Worm (Caenorhabditis elegans) whole organism, mixed stage, embryonic: ENCODE results near the gene lgc-16.

ENCODE experiments used
- M03D4.4 ChIP-seq: sonication (generic microtip); optimal IDR thresholded peaks from 2 replicates; lab custom pipeline; 2017; ENCODE audit warnings: mild to moderate bottlenecking, missing genetic modification characterization, missing compliant biosample characterization
- bed-3 ChIP-seq: fragments of 200-800 bp; sonication (Bioruptor generic); optimal IDR thresholded peaks from 3 replicates; lab custom pipeline; 2018; ENCODE audit warnings: mild to moderate bottlenecking, missing genetic modification characterization, moderate library complexity, missing compliant biosample characterization
- blmp-1 ChIP-seq: fragments of 150-350 bp; optimal IDR thresholded peaks from 2 replicates; lab custom pipeline; 2014; ENCODE audit warnings: missing biosample characterization, missing genetic modification characterization
- ceh-39 ChIP-seq: fragments of 150-350 bp; optimal IDR thresholded peaks from 2 replicates; lab custom pipeline; 2014; ENCODE audit warnings: missing biosample characterization, missing genetic modification characterization
- ceh-43 ChIP-seq: fragments of 200-800 bp; sonication (Bioruptor generic); optimal IDR thresholded peaks from 2 replicates; lab custom pipeline; 2018; ENCODE audit warnings: mild to moderate bottlenecking, missing genetic modification characterization, moderate library complexity, missing compliant biosample characterization
- ceh-83 ChIP-seq: fragments of 200-800 bp; sonication (Bioruptor generic); optimal IDR thresholded peaks from 2 replicates; lab custom pipeline; 2018; ENCODE audit warnings: mild to moderate bottlenecking, missing genetic modification characterization, missing compliant biosample characterization
- ces-1 ChIP-seq: fragments of 150-350 bp; optimal IDR thresholded peaks from 2 replicates; lab custom pipeline; 2014; ENCODE audit warnings: missing biosample characterization, missing genetic modification reagents, missing genetic modification characterization
- cnd-1 ChIP-seq: fragments of 200-800 bp; sonication (Bioruptor generic); optimal IDR thresholded peaks from 2 replicates; lab custom pipeline; 2018; ENCODE audit warnings: mild to moderate bottlenecking, missing genetic modification characterization, missing compliant biosample characterization
- elt-1 ChIP-seq: sonication (generic microtip); optimal IDR thresholded peaks from 2 replicates; lab custom pipeline; 2017; ENCODE audit warnings: missing genetic modification characterization, mild to moderate bottlenecking, missing compliant biosample characterization, antibody characterized with exemption, moderate library complexity, borderline replicate concordance; ENCODE audit not compliant: insufficient read depth
- flh-1 ChIP-seq: fragments of 200-800 bp; sonication (Bioruptor generic); optimal IDR thresholded peaks from 2 replicates; lab custom pipeline; 2018; ENCODE audit warnings: mild to moderate bottlenecking, missing genetic modification characterization, moderate library complexity, missing compliant biosample characterization
- ham-2 ChIP-seq: fragments of 200-800 bp; sonication (Bioruptor generic); optimal IDR thresholded peaks from 2 replicates; lab custom pipeline; 2018; ENCODE audit warnings: mild to moderate bottlenecking, missing genetic modification characterization, missing compliant biosample characterization
- hlh-1 ChIP-seq: fragments of 150-350 bp; optimal IDR thresholded peaks from 2 replicates; lab custom pipeline; 2014; ENCODE audit warnings: missing biosample characterization, missing genetic modification reagents, missing genetic modification characterization
- lin-32 ChIP-seq: fragments of 200-800 bp; sonication (Bioruptor generic); optimal IDR thresholded peaks from 2 replicates; lab custom pipeline; 2018; ENCODE audit warnings: mild to moderate bottlenecking, missing genetic modification characterization, missing compliant biosample characterization
- lsy-2 ChIP-seq: fragments of 150-350 bp; optimal IDR thresholded peaks from 2 replicates; lab custom pipeline; 2014; ENCODE audit warnings: missing biosample characterization, missing genetic modification characterization
- mab-5 ChIP-seq: fragments of 150-350 bp; optimal IDR thresholded peaks from 2 replicates; lab custom pipeline; 2014; ENCODE audit warnings: missing biosample characterization, missing genetic modification characterization
- mep-1 ChIP-seq: fragments of 150-350 bp; optimal IDR thresholded peaks from 2 replicates; lab custom pipeline; 2017; ENCODE audit warnings: missing biosample characterization, missing genetic modification reagents, missing genetic modification characterization, inconsistent platforms
- mls-2 ChIP-seq: sonication (generic microtip); optimal IDR thresholded peaks from 2 replicates; lab custom pipeline; 2016; ENCODE audit warnings: mild to moderate bottlenecking, missing genetic modification characterization, moderate library complexity, missing compliant biosample characterization
- nhr-2 ChIP-seq: fragments of 150-350 bp; optimal IDR thresholded peaks from 2 replicates; lab custom pipeline; 2014; ENCODE audit warnings: missing biosample characterization, missing genetic modification characterization
- nhr-237 ChIP-seq: fragments of 150-350 bp; optimal IDR thresholded peaks from 2 replicates; lab custom pipeline; 2014; ENCODE audit warnings: missing biosample characterization, missing genetic modification characterization
- nhr-28 ChIP-seq: fragments of 150-350 bp; optimal IDR thresholded peaks from 2 replicates; lab custom pipeline; 2014; ENCODE audit warnings: missing biosample characterization, missing genetic modification characterization
- nhr-76 ChIP-seq: sonication (generic microtip); optimal IDR thresholded peaks from 2 replicates; lab custom pipeline; 2017; ENCODE audit warnings: missing biosample characterization, missing genetic modification characterization
- pha-4 ChIP-seq: fragments of 150-350 bp; optimal IDR thresholded peaks from 2 replicates; lab custom pipeline; 2018; ENCODE audit warnings: missing biosample characterization, missing genetic modification reagents, missing genetic modification characterization
- sem-2 ChIP-seq: fragments of 200-800 bp; sonication (Bioruptor generic); optimal IDR thresholded peaks from 2 replicates; lab custom pipeline; 2018; ENCODE audit warnings: mild to moderate bottlenecking, missing genetic modification characterization, missing compliant biosample characterization
- sptf-1 ChIP-seq: sonication (generic microtip); optimal IDR thresholded peaks from 2 replicates; lab custom pipeline; 2017; ENCODE audit warnings: mild to moderate bottlenecking, missing genetic modification characterization, moderate library complexity, missing compliant biosample characterization
- tbx-8 ChIP-seq: fragments of 200-800 bp; sonication (Bioruptor generic); optimal IDR thresholded peaks from 2 replicates; lab custom pipeline; 2018; ENCODE audit warnings: mild to moderate bottlenecking, missing genetic modification characterization, moderate library complexity, missing compliant biosample characterization
- unc-120 ChIP-seq: sonication (generic microtip); optimal IDR thresholded peaks from 2 replicates; lab custom pipeline; 2017; ENCODE audit warnings: missing genetic modification characterization, missing compliant biosample characterization; ENCODE audit not compliant: poor library complexity, severe bottlenecking
- unc-39 ChIP-seq: fragments of 150-350 bp; optimal IDR thresholded peaks from 2 replicates; lab custom pipeline; 2014; ENCODE audit warnings: missing biosample characterization, missing genetic modification characterization
- unc-62 ChIP-seq: fragments of 150-350 bp; optimal IDR thresholded peaks from 2 replicates; lab custom pipeline; 2014; ENCODE audit warnings: missing biosample characterization, missing genetic modification reagents, missing genetic modification characterization
- zip-8 ChIP-seq: fragments of 150-350 bp; optimal IDR thresholded peaks from 2 replicates; lab custom pipeline; 2014; ENCODE audit warnings: missing biosample characterization, missing genetic modification characterization
- ztf-11 ChIP-seq: fragments of 150-350 bp; optimal IDR thresholded peaks from 2 replicates; lab custom pipeline; 2014; ENCODE audit warnings: missing biosample characterization, missing genetic modification characterization

lgc-16 gene

ce11 chrX:12141051-12141450 is 22.6 kb downstream of the lgc-16 start, which contains the start of gene lyst-1:
lyst-1 (minus strand) TSS chrX:12141151.
- TF ChIP-seq cnd-1 (no peak), zip-8 (peak; percentile 10)

DNA sequence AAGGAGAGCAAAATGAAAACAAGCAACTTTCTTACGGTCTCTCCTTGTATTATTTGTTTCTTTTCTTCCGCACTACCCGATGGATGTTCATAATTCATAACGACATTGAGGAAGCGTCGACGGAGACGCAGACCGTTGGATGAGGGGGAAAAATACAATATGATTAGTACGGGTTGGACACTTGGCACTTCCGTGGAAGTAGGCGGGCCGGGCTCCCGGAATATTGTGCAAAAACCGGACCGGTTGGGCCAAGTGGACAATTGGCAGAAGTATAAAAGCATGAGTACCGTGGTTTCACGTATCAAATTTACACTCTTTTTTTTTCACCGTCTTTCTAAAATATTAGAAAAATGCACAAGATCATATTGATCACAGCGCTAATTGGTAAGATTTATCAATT is 24.1 kb downstream of the lgc-16 start, which contains the start of gene M153.3:
Gene M153.3 (plus strand): TSS at position 301 of the 400 bp plus-strand sequence.
- TF ChIP-seq zip-8 (no peak), sem-2 (no peak), cnd-1 (no peak), bed-3 (GFP tag; lab: Kevin White, UChicago) (no peak), ceh-83 (GFP tag; lab: Kevin White, UChicago) (no peak), sptf-1 (no peak), ceh-39 (no peak), mab-5 (no peak), tbx-8 (no peak), flh-1 (GFP tag; lab: Kevin White, UChicago) (no peak), elt-1 (tag; lab: Kevin White, UChicago) (no peak), nhr-76 (tag; lab: Kevin White, UChicago) (no peak), unc-62 (no peak), lin-32 (GFP tag; lab: Kevin White, UChicago) (no peak), unc-120 (no peak), blmp-1 (tag; lab: Kevin White, UChicago) (no peak)

DNA sequence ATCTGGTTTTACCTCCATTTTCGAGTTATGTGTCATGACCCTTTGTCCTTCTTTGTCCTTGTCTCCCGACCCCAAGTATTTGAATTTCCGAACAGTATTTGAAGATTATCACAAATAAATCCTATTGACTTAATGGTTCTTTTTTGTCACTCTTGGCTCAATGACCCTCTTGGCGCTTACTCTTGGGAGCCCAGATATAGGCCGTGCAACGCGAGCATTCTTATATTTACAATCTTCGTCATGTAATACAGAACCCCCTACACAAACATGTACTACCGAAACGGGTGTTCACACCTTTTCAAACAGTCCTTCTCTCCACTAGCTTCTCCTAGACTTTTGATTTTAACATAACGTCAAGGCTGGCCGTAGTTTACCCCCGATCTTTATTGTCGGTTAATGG is 25.3 kb downstream of the lgc-16 start, which contains the start of gene M153.5:
Gene M153.5 (plus strand): TSS at position 301 of the 400 bp plus-strand sequence.
- TF ChIP-seq lsy-2 (tag; lab: Kevin White, UChicago) (no peak), ham-2 (GFP tag; lab: Kevin White, UChicago) (no peak), cnd-1 (no peak), mls-2 (tag; lab: Kevin White, UChicago) (no peak), ces-1 (GFP tag; lab: Kevin White, UChicago) (no peak), ceh-39 (no peak), ztf-11 (no peak), elt-1 (tag; lab: Kevin White, UChicago) (no peak), unc-120 (no peak)

ce11 chrX:12145919-12146318 is 27.5 kb downstream of the lgc-16 start:
- TF ChIP-seq ceh-39, result no peak
- no peak for TF ChIP-seq tbx-8
- TF ChIP-seq unc-120, result no peak
- TF ChIP-seq ces-1 (GFP tag; lab: Kevin White, UChicago), result no peak
- no peak for TF ChIP-seq unc-39 (tag; lab: Kevin White, UChicago)
- TF ChIP-seq lin-32 (GFP tag; lab: Kevin White, UChicago), result no peak
- no peak for TF ChIP-seq nhr-2
- TF ChIP-seq ceh-43 (GFP tag; lab: Kevin White, UChicago), result no peak
- TF ChIP-seq hlh-1, result no peak
- TF ChIP-seq ceh-83 (GFP tag; lab: Kevin White, UChicago), result no peak

ce11 chrX:12146453-12147085 is 28.1 kb downstream of the lgc-16 start, which contains the start of gene pycr-1:
pycr-1 (plus strand) TSS chrX:12146832.
- TF ChIP-seq mep-1 (tag; lab: Kevin White, UChicago) (no peak), sptf-1 (no peak), unc-39 (tag; lab: Kevin White, UChicago) (no peak), ceh-39 (no peak), nhr-237 (tag; lab: Kevin White, UChicago) (no peak), nhr-28 (tag; lab: Kevin White, UChicago) (no peak)

- TF ChIP-seq nhr-28 (tag; lab: Kevin White, UChicago) (no peak), zip-8 (no peak), ceh-83 (GFP tag; lab: Kevin White, UChicago) (no peak), cnd-1 (no peak), mab-5 (no peak), unc-62 (no peak), lsy-2 (tag; lab: Kevin White, UChicago) (no peak), ceh-43 (GFP tag; lab: Kevin White, UChicago) (no peak), mls-2 (tag; lab: Kevin White, UChicago) (no peak), pha-4 (no peak), M03D4.4 (no peak)
These were observed 31.2 kb downstream of the lgc-16 start, which contains the start of gene znf-474 for ce11 chrX:12149638-12150137. znf-474 (plus strand) TSS chrX:12149924.
